Fruit fly (Drosophila melanogaster) whole organism, adult: ENCODE results near the gene CG14693.

ENCODE experiments used
- CG11617 ChIP-seq: fragments of 200-800 bp; sonication (Bioruptor generic); optimal IDR thresholded peaks from 2 replicates; lab custom pipeline; 2017; ENCODE audit warnings: mild to moderate bottlenecking, missing biosample characterization, missing genetic modification reagents, missing genetic modification characterization
- CG12768 ChIP-seq: fragments of 200-800 bp; sonication (Bioruptor generic); optimal IDR thresholded peaks from 2 replicates; lab custom pipeline; 2017; ENCODE audit warnings: missing biosample characterization, missing genetic modification characterization, mild to moderate bottlenecking, moderate library complexity, missing genetic modification reagents
- CG14711 ChIP-seq: fragments of 200-800 bp; sonication (Bioruptor generic); optimal IDR thresholded peaks from 2 replicates; lab custom pipeline; 2018; ENCODE audit warnings: missing biosample characterization, mild to moderate bottlenecking, missing genetic modification characterization, moderate library complexity
- CG5204 ChIP-seq: fragments of 200-800 bp; sonication (Bioruptor generic); optimal IDR thresholded peaks from 2 replicates; lab custom pipeline; 2016; ENCODE audit warnings: missing biosample characterization, missing genetic modification characterization
- pad ChIP-seq: fragments of 200-800 bp; sonication (Bioruptor generic); optimal IDR thresholded peaks from 3 replicates; lab custom pipeline; 2017; ENCODE audit warnings: missing biosample characterization, missing genetic modification characterization, mild to moderate bottlenecking, moderate library complexity, missing genetic modification reagents
- toe ChIP-seq: fragments of 200-800 bp; sonication (Bioruptor generic); optimal IDR thresholded peaks from 2 replicates; lab custom pipeline; 2016; ENCODE audit warnings: missing biosample characterization, missing genetic modification characterization

dm6 chr3R:10778151-10778550, 36.7 kb downstream of the CG14693 start:
- no peak for TF ChIP-seq CG12768 (GFP tag; lab: Kevin White, UChicago)
- TF ChIP-seq CG5204 = no peak
- no peak for TF ChIP-seq pad (GFP tag; lab: Kevin White, UChicago)
- no peak for TF ChIP-seq CG14711 (tag; lab: Kevin White, UChicago)
- no peak for TF ChIP-seq toe (GFP tag; lab: Kevin White, UChicago)
- no peak for TF ChIP-seq CG11617 (GFP tag; lab: Kevin White, UChicago)
